Fruit fly (Drosophila melanogaster) whole organism, pupa: ENCODE data around the gene CG7530.

ENCODE experiments used
- CG10348 ChIP-seq: fragments of 200-800 bp; sonication (Bioruptor generic); IDR thresholded peaks from 2 replicates; pipeline ENCODE4 v1.3.6; 2022; ENCODE audit warnings: missing biosample characterization, missing genetic modification characterization
- CG12605 ChIP-seq: fragments of 200-800 bp; sonication (Bioruptor generic); IDR thresholded peaks from 2 replicates; pipeline ENCODE4 v1.3.6; 2022; ENCODE audit warnings: missing biosample characterization, missing genetic modification characterization
- CG14655 ChIP-seq: fragments of 200-800 bp; sonication (Bioruptor generic); optimal IDR thresholded peaks from 3 replicates; lab custom pipeline; 2017; ENCODE audit warnings: mild to moderate bottlenecking, missing biosample characterization, missing genetic modification reagents, missing genetic modification characterization
- CG17806 ChIP-seq: fragments of 200-800 bp; sonication (Bioruptor generic); optimal IDR thresholded peaks from 2 replicates; lab custom pipeline; 2018; ENCODE audit warnings: missing biosample characterization, mild to moderate bottlenecking, missing genetic modification characterization, moderate library complexity
- CG8159 ChIP-seq: fragments of 200-800 bp; sonication (Bioruptor generic); optimal IDR thresholded peaks from 3 replicates; lab custom pipeline; 2018; ENCODE audit warnings: missing biosample characterization, mild to moderate bottlenecking, missing genetic modification characterization, moderate library complexity
- CG8301 ChIP-seq: fragments of 200-800 bp; sonication (Bioruptor generic); optimal IDR thresholded peaks from 2 replicates; lab custom pipeline; 2018; ENCODE audit warnings: missing biosample characterization, mild to moderate bottlenecking, missing genetic modification characterization
- D1 ChIP-seq: fragments of 200-800 bp; sonication (Bioruptor generic); optimal IDR thresholded peaks from 2 replicates; lab custom pipeline; 2018; ENCODE audit warnings: missing biosample characterization, mild to moderate bottlenecking, missing genetic modification characterization, moderate library complexity
- EcR ChIP-seq: fragments of 200-800 bp; sonication (Bioruptor generic); optimal IDR thresholded peaks from 3 replicates; lab custom pipeline; 2019; ENCODE audit warnings: missing biosample characterization, missing genetic modification characterization, mild to moderate bottlenecking, moderate library complexity, missing genetic modification reagents
- Ets98B ChIP-seq: fragments of 200-800 bp; sonication (Bioruptor generic); IDR thresholded peaks from 2 replicates; pipeline ENCODE4 v1.3.6; 2022; ENCODE audit warnings: missing biosample characterization, missing genetic modification characterization
- gl ChIP-seq: fragments of 200-800 bp; sonication (Bioruptor generic); optimal IDR thresholded peaks from 2 replicates; lab custom pipeline; 2018; ENCODE audit warnings: missing biosample characterization, mild to moderate bottlenecking, missing genetic modification characterization
- rn ChIP-seq: fragments of 200-800 bp; sonication (Bioruptor generic); IDR thresholded peaks from 2 replicates; pipeline ENCODE4 v1.3.6; 2022; ENCODE audit warnings: missing biosample characterization, missing genetic modification characterization

dm6 chr3R:14692971-14693253 lies 38.4 kb downstream of the CG7530 start:
- TF ChIP-seq gl (tag; lab: Kevin White, UChicago) (no peak), CG12605 (GFP tag; lab: Robert Waterston, UW) (no peak), rn (no peak), EcR (GFP tag; lab: Kevin White, UChicago) (no peak), CG10348 (GFP tag; lab: Robert Waterston, UW) (no peak), D1 (tag; lab: Kevin White, UChicago) (no peak), CG14655 (GFP tag; lab: Kevin White, UChicago) (no peak), CG8301 (tag; lab: Kevin White, UChicago) (no peak), CG8159 (tag; lab: Kevin White, UChicago) (no peak), Ets98B (no peak), CG17806 (no peak)
